Fruit fly (Drosophila melanogaster): ENCODE results near the gene Helz.

dm6 chr3L:14816666-14817065, 26.9 kb downstream of the Helz start:
- TF ChIP-seq CG8478 (optimal IDR thresholded peaks at IDR 0.05), result no peak
- TF ChIP-seq CTCF (optimal IDR thresholded peaks at IDR 0.05), result no peak
